Fruit fly (Drosophila melanogaster): Measurements from ENCODE around the gene Mettl2.

The Mettl2 gene

dm6 chr3L:1629064-1629777 is 9.8 kb downstream of the Mettl2 start, which contains the start of gene GC (continued):
- TF ChIP-seq dsx (GFP tag; optimal IDR thresholded peaks at IDR 0.05; ENCODE audit: poor library complexity, severe bottlenecking) (no peak), fd85E (GFP tag; optimal IDR thresholded peaks at IDR 0.05) (no peak), svp (GFP tag) (no peak), Eip75B (GFP tag; optimal IDR thresholded peaks at IDR 0.05) (peak; percentile 12), Ets96B (tag; optimal IDR thresholded peaks at IDR 0.05) (no peak), CG6792 (GFP tag; optimal IDR thresholded peaks at IDR 0.05) (no peak), CG3919 (GFP tag; optimal IDR thresholded peaks at IDR 0.05) (no peak), spab (GFP tag; optimal IDR thresholded peaks at IDR 0.05) (no peak), eg (GFP tag; IDR thresholded peaks at IDR 0.05) (no peak), pdm3 (GFP tag; optimal IDR thresholded peaks at IDR 0.05) (no peak), CG3032 (tag; optimal IDR thresholded peaks at IDR 0.05) (no peak), Hr39 (GFP tag; optimal IDR thresholded peaks at IDR 0.05) (peak; percentile 37), acj6 (GFP tag; optimal IDR thresholded peaks at IDR 0.05) (peak; percentile 36), Gug (GFP tag; IDR thresholded peaks at IDR 0.05) (no peak), CG8119 (GFP tag; IDR thresholded peaks at IDR 0.05) (0 out of 3 replicates have a peak, but pooled peaks have one; percentile 28), fd59A (GFP tag; optimal IDR thresholded peaks at IDR 0.05) (no peak), Hr38 (GFP tag; optimal IDR thresholded peaks at IDR 0.05) (no peak), Sox102F (GFP tag; optimal IDR thresholded peaks at IDR 0.05) (peak; percentile 19), esn (GFP tag; optimal IDR thresholded peaks at IDR 0.05) (no peak), Lpt (GFP tag; optimal IDR thresholded peaks at IDR 0.05) (no peak), CG31627 (GFP tag; optimal IDR thresholded peaks at IDR 0.05) (peak; percentile 17), fkh (GFP tag; optimal IDR thresholded peaks at IDR 0.05) (no peak), CG10631 (GFP tag; optimal IDR thresholded peaks at IDR 0.05) (no peak), CG11902 (GFP tag; optimal IDR thresholded peaks at IDR 0.05) (no peak), Eip93F (GFP tag; optimal IDR thresholded peaks at IDR 0.05) (no peak), CG8319 (GFP tag; optimal IDR thresholded peaks at IDR 0.05) (no peak), topi (GFP tag; optimal IDR thresholded peaks at IDR 0.05) (no peak)

dm6 chr3L:1628176-1628866 is 10.7 kb downstream of the Mettl2 start, which contains the start of gene CG13928:
Gene CG13928, minus strand, starts transcription at chr3L:1628377.
- no peak for TF ChIP-seq Hr4 (GFP tag; optimal IDR thresholded peaks at IDR 0.05)
- TF ChIP-seq svp (GFP tag): peak; percentile 29

dm6 chr3L:1626924-1627323 is 12.1 kb downstream of the Mettl2 start:
- peak; percentile 38 for TF ChIP-seq svp (GFP tag)
- TF ChIP-seq cyc (GFP tag; optimal IDR thresholded peaks at IDR 0.05): no peak
- no peak for TF ChIP-seq Sox102F (GFP tag; optimal IDR thresholded peaks at IDR 0.05)

DNA sequence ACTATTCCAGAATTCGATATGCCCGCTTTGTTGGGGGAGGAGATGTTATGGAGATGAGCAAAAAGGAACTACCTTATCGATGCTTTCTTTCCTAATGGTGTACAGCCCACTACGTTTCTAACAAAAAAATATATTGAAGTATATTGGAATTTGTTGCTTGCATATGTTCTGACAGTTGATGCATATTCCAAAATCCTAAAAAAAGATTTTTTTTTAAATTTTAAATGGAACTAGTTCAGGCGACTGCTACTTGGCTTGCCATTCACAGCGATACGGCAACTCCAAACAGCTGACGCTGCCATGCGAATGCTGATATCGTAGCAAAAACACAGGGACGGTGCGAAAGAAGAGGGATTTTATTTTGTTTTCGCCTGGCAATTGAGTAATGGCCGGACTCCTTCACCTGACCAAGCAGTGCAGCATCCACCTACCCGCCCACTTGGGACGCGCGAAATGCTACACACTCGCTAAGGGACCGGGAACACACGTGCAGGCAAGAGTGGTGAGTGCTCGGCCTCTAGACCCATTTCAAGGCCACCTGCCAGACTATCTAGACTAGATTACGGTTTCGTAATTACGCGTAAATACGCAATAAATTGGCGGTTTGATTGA is 20.8 kb downstream of the Mettl2 start, which contains the start of the genes CG13926, ABCB7 and CG33230:
Gene CG13926 (minus strand): TSS at position 43 of the 612 bp plus-strand sequence.
Gene ABCB7 (plus strand): TSS at position 299 of the 612 bp plus-strand sequence.
Gene CG33230 (plus strand): TSS at position 299 of the 612 bp plus-strand sequence.
- TF ChIP-seq cyc (GFP tag; optimal IDR thresholded peaks at IDR 0.05): peak; percentile 49
- peak; percentile 23 for TF ChIP-seq Smox (GFP tag; optimal IDR thresholded peaks at IDR 0.05)
- no peak for TF ChIP-seq Met (GFP tag; optimal IDR thresholded peaks at IDR 0.05)
- TF ChIP-seq Hr39 (GFP tag; optimal IDR thresholded peaks at IDR 0.05): peak; percentile 57
- peak; percentile 44 for TF ChIP-seq CG11902 (GFP tag; optimal IDR thresholded peaks at IDR 0.05)
- peak; percentile 11 for TF ChIP-seq CG6854 (GFP tag; optimal IDR thresholded peaks at IDR 0.05)
- no peak for TF ChIP-seq Eip93F (GFP tag; optimal IDR thresholded peaks at IDR 0.05)
- TF ChIP-seq CG32006 (GFP tag; optimal IDR thresholded peaks at IDR 0.05): peak; percentile 23
- TF ChIP-seq achi (GFP tag; optimal IDR thresholded peaks at IDR 0.05): peak; percentile 27
- TF ChIP-seq lz (GFP tag; optimal IDR thresholded peaks at IDR 0.05): peak; percentile 31
- no peak for TF ChIP-seq CG3032 (tag; optimal IDR thresholded peaks at IDR 0.05)
- TF ChIP-seq CG34406 (GFP tag; optimal IDR thresholded peaks at IDR 0.05): no peak
- peak; percentile 47 for TF ChIP-seq Sox14 (GFP tag; optimal IDR thresholded peaks at IDR 0.05)
- TF ChIP-seq Eip75B (GFP tag; optimal IDR thresholded peaks at IDR 0.05): peak; percentile 45
- TF ChIP-seq CG6163 (GFP tag; IDR thresholded peaks at IDR 0.05): 0 out of 3 replicates have a peak, but pooled peaks have one; percentile 28
- peak; percentile 10 for TF ChIP-seq CG31627 (GFP tag; optimal IDR thresholded peaks at IDR 0.05)
- TF ChIP-seq ss (GFP tag; optimal IDR thresholded peaks at IDR 0.05): peak in 1 of 2 experiments; percentile 36
- no peak for TF ChIP-seq CG6276 (GFP tag; optimal IDR thresholded peaks at IDR 0.05)
- TF ChIP-seq svp (GFP tag): peak; percentile 84
- peak; percentile 77 for TF ChIP-seq vri (GFP tag; optimal IDR thresholded peaks at IDR 0.05)

Data from whole organism, prepupa.